Worm (Caenorhabditis elegans) whole organism, L4/young adult: ENCODE measurements around the gene mpk-1.

Source experiments
- W03F9.2 ChIP-seq: fragments of 150-350 bp; optimal IDR thresholded peaks from 2 replicates; lab custom pipeline; 2014; ENCODE audit warnings: missing biosample characterization, missing genetic modification characterization
- him-1 ChIP-seq: sonication (generic microtip); optimal IDR thresholded peaks from 2 replicates; lab custom pipeline; 2016; ENCODE audit warnings: missing genotype, missing genetic modification reagents, missing genetic modification characterization, missing compliant biosample characterization

ce11 chrIII:4236178-4236577, 8.3 kb upstream of the mpk-1 start:
- TF ChIP-seq him-1 (tag; lab: Kevin White, UChicago) (no peak), W03F9.2 (tag; lab: Kevin White, UChicago) (no peak)
